Fruit fly (Drosophila melanogaster) whole organism, embryonic: ENCODE data around the gene thoc6.
A peak's percentile ranks its signal among the peaks of the same experiment; 100 is the strongest.

Experiments used
- Asciz ChIP-seq: fragments of 200-800 bp; sonication (Bioruptor generic); optimal IDR thresholded peaks from 2 replicates; lab custom pipeline; 2017; ENCODE audit warnings: missing biosample characterization, mild to moderate bottlenecking, missing genetic modification characterization, missing genetic modification reagents
- Atf-2 ChIP-seq: fragments of 200-800 bp; sonication (Bioruptor generic); optimal IDR thresholded peaks from 2 replicates; lab custom pipeline; 2016; ENCODE audit warnings: missing biosample characterization, missing genetic modification characterization
- CG10147 ChIP-seq: fragments of 200-800 bp; sonication (Bioruptor generic); optimal IDR thresholded peaks from 2 replicates; lab custom pipeline; 2019; ENCODE audit warnings: missing biosample characterization, mild to moderate bottlenecking, missing genetic modification characterization, moderate library complexity
- CG10431 ChIP-seq: fragments of 200-800 bp; sonication (Bioruptor generic); optimal IDR thresholded peaks from 3 replicates; lab custom pipeline; 2018; ENCODE audit warnings: missing biosample characterization, mild to moderate bottlenecking, missing genetic modification characterization
- CG11695 ChIP-seq: fragments of 200-800 bp; sonication (Bioruptor generic); IDR thresholded peaks from 3 replicates; pipeline ENCODE4 v1.3.6; 2022; ENCODE audit warnings: missing biosample characterization, missing genetic modification characterization
- CG12236 ChIP-seq: fragments of 200-800 bp; sonication (Bioruptor generic); optimal IDR thresholded peaks from 2 replicates; lab custom pipeline; 2016; ENCODE audit warnings: missing biosample characterization, missing genetic modification characterization
- CG13287 ChIP-seq: fragments of 200-800 bp; sonication (Bioruptor generic); IDR thresholded peaks from 2 replicates; pipeline ENCODE4 v1.3.6; 2022; ENCODE audit warnings: missing biosample characterization, missing genetic modification characterization; ENCODE audit not compliant: partially characterized antibody
- CG13894 ChIP-seq: fragments of 200-800 bp; sonication (Bioruptor generic); optimal IDR thresholded peaks from 3 replicates; lab custom pipeline; 2018; ENCODE audit warnings: missing biosample characterization, mild to moderate bottlenecking, missing genetic modification characterization, moderate library complexity
- CG15073 ChIP-seq: fragments of 200-800 bp; sonication (Bioruptor generic); optimal IDR thresholded peaks from 2 replicates; lab custom pipeline; 2016; ENCODE audit warnings: missing biosample characterization, missing genetic modification characterization
- CG1603 ChIP-seq: fragments of 200-800 bp; sonication (Bioruptor generic); optimal IDR thresholded peaks from 2 replicates; lab custom pipeline; 2019; ENCODE audit warnings: missing biosample characterization, mild to moderate bottlenecking, missing genetic modification characterization, moderate library complexity
- CG1647 ChIP-seq: fragments of 200-800 bp; sonication (Bioruptor generic); optimal IDR thresholded peaks from 3 replicates; lab custom pipeline; 2016; ENCODE audit warnings: missing biosample characterization, missing genetic modification characterization
- CG17359 ChIP-seq: fragments of 200-800 bp; sonication (Bioruptor generic); optimal IDR thresholded peaks from 3 replicates; lab custom pipeline; 2018; ENCODE audit warnings: missing biosample characterization, mild to moderate bottlenecking, missing genetic modification characterization, moderate library complexity
- CG17612 ChIP-seq: fragments of 200-800 bp; sonication (Bioruptor generic); IDR thresholded peaks from 2 replicates; pipeline ENCODE4 v1.3.6; 2022; ENCODE audit warnings: missing biosample characterization, missing genetic modification characterization
- CG17802 ChIP-seq: fragments of 200-800 bp; sonication (Bioruptor generic); optimal IDR thresholded peaks from 2 replicates; lab custom pipeline; 2018; ENCODE audit warnings: missing biosample characterization, mild to moderate bottlenecking, missing genetic modification characterization, moderate library complexity
- CG1792 ChIP-seq: fragments of 200-800 bp; sonication (Bioruptor generic); optimal IDR thresholded peaks from 2 replicates; lab custom pipeline; 2016; ENCODE audit warnings: missing biosample characterization, missing genetic modification characterization
- CG2889 ChIP-seq: fragments of 200-800 bp; sonication (Bioruptor generic); IDR thresholded peaks from 3 replicates; pipeline ENCODE4 v1.3.6; 2022; ENCODE audit warnings: missing biosample characterization, missing genetic modification characterization
- CG42726 ChIP-seq: fragments of 200-800 bp; sonication (Bioruptor generic); IDR thresholded peaks from 2 replicates; pipeline ENCODE4 v1.3.6; 2022; ENCODE audit warnings: missing biosample characterization, missing genetic modification characterization; ENCODE audit not compliant: partially characterized antibody
- CG4424 ChIP-seq: fragments of 200-800 bp; sonication (Bioruptor generic); optimal IDR thresholded peaks from 3 replicates; lab custom pipeline; 2016; ENCODE audit warnings: missing biosample characterization, missing genetic modification characterization
- CG6272 ChIP-seq: fragments of 200-800 bp; sonication (Bioruptor generic); IDR thresholded peaks from 2 replicates; pipeline ENCODE4 v1.3.6; 2022; ENCODE audit warnings: missing biosample characterization, missing genetic modification characterization
- CG6854 ChIP-seq: fragments of 200-800 bp; sonication (Bioruptor generic); optimal IDR thresholded peaks from 3 replicates; lab custom pipeline; 2017; ENCODE audit warnings: missing biosample characterization, mild to moderate bottlenecking, missing genetic modification characterization
- CG9609 ChIP-seq: fragments of 200-800 bp; sonication (Bioruptor generic); optimal IDR thresholded peaks from 3 replicates; lab custom pipeline; 2016; ENCODE audit warnings: missing biosample characterization, missing genetic modification characterization
- Dad ChIP-seq: fragments of 200-800 bp; sonication (Bioruptor generic); optimal IDR thresholded peaks from 3 replicates; lab custom pipeline; 2016; ENCODE audit warnings: missing biosample characterization, missing genetic modification characterization
- Lim3 ChIP-seq: fragments of 200-800 bp; sonication (Bioruptor generic); IDR thresholded peaks from 2 replicates; pipeline ENCODE4 v1.3.6; 2022; ENCODE audit warnings: missing biosample characterization, missing genetic modification characterization
- NC2β ChIP-seq: fragments of 200-800 bp; sonication (Bioruptor generic); optimal IDR thresholded peaks from 2 replicates; lab custom pipeline; 2016; ENCODE audit warnings: missing biosample characterization, missing genetic modification characterization
- NK7.1 ChIP-seq: fragments of 200-800 bp; sonication (Bioruptor generic); optimal IDR thresholded peaks from 3 replicates; lab custom pipeline; 2016; ENCODE audit warnings: missing biosample characterization, missing genetic modification characterization
- Optix ChIP-seq: fragments of 200-800 bp; sonication (Bioruptor generic); IDR thresholded peaks from 3 replicates; pipeline ENCODE4 v1.3.6; 2022; ENCODE audit warnings: missing biosample characterization, missing genetic modification characterization
- PHDP ChIP-seq: fragments of 200-800 bp; sonication (Bioruptor generic); optimal IDR thresholded peaks from 3 replicates; lab custom pipeline; 2018; ENCODE audit warnings: missing biosample characterization, mild to moderate bottlenecking, missing genetic modification characterization, moderate library complexity
- Side ChIP-seq: fragments of 200-800 bp; sonication (Bioruptor generic); optimal IDR thresholded peaks from 2 replicates; lab custom pipeline; 2016; ENCODE audit warnings: missing biosample characterization, missing genetic modification characterization
- Stat92E ChIP-seq, 3 experiments: fragments of >200 bp in 2 of 3; fragments of 200-800 bp in 1 of 3; sonication (Bioruptor generic) in 1 of 3; optimal IDR thresholded peaks; 2 replicates each; lab custom pipeline; 2017 to 2019; ENCODE audit warnings: missing biosample characterization in 3 of 3, missing genetic modification characterization in 3 of 3, mild to moderate bottlenecking in 1 of 3, moderate library complexity in 1 of 3
- Xrp1 ChIP-seq: fragments of 200-800 bp; sonication (Bioruptor generic); IDR thresholded peaks from 2 replicates; pipeline ENCODE4 v1.3.6; 2022; ENCODE audit warnings: missing biosample characterization, missing genetic modification characterization
- YL-1 ChIP-seq: fragments of 200-800 bp; sonication (Bioruptor generic); optimal IDR thresholded peaks from 3 replicates; lab custom pipeline; 2017; ENCODE audit warnings: missing biosample characterization, mild to moderate bottlenecking, missing genetic modification characterization
- br ChIP-seq: fragments of >200 bp; optimal IDR thresholded peaks from 2 replicates; lab custom pipeline; 2017
- ci ChIP-seq: fragments of 200-800 bp; sonication (Bioruptor generic); IDR thresholded peaks from 3 replicates; pipeline ENCODE4 v1.3.6; 2022; ENCODE audit warnings: missing biosample characterization, missing genetic modification characterization
- crc ChIP-seq: fragments of 200-800 bp; sonication (Bioruptor generic); optimal IDR thresholded peaks from 2 replicates; lab custom pipeline; 2016; ENCODE audit warnings: missing biosample characterization, missing genetic modification characterization
- ems ChIP-seq: fragments of 200-800 bp; sonication (Bioruptor generic); optimal IDR thresholded peaks from 3 replicates; lab custom pipeline; 2016; ENCODE audit warnings: missing biosample characterization, missing genetic modification characterization
- ewg ChIP-seq: fragments of 200-800 bp; sonication (Bioruptor generic); optimal IDR thresholded peaks from 3 replicates; lab custom pipeline; 2017; ENCODE audit warnings: mild to moderate bottlenecking, missing biosample characterization, missing genetic modification reagents, missing genetic modification characterization
- gce ChIP-seq: fragments of 200-800 bp; sonication (Bioruptor generic); IDR thresholded peaks from 3 replicates; pipeline ENCODE4 v1.3.6; 2022; ENCODE audit warnings: missing biosample characterization, missing genetic modification characterization
- grn ChIP-seq: fragments of 200-800 bp; sonication (Bioruptor generic); optimal IDR thresholded peaks from 3 replicates; lab custom pipeline; 2017; ENCODE audit warnings: missing biosample characterization, missing genetic modification characterization
- gt ChIP-seq: fragments of 200-800 bp; sonication (Bioruptor generic); IDR thresholded peaks from 2 replicates; pipeline ENCODE4 v1.3.6; 2022; ENCODE audit warnings: missing biosample characterization, missing genetic modification characterization
- her ChIP-seq: fragments of 200-800 bp; sonication (Bioruptor generic); optimal IDR thresholded peaks from 2 replicates; lab custom pipeline; 2016; ENCODE audit warnings: missing biosample characterization, missing genetic modification characterization
- jigr1 ChIP-seq: fragments of 200-800 bp; sonication (Bioruptor generic); IDR thresholded peaks from 3 replicates; pipeline ENCODE4 v1.3.6; 2022; ENCODE audit warnings: missing biosample characterization, missing genetic modification characterization
- klu ChIP-seq: fragments of 200-800 bp; sonication (Bioruptor generic); IDR thresholded peaks from 2 replicates; pipeline ENCODE4 v1.3.6; 2022; ENCODE audit warnings: missing biosample characterization, missing genetic modification characterization
- luna ChIP-seq: fragments of 200-800 bp; sonication (Bioruptor generic); optimal IDR thresholded peaks from 2 replicates; lab custom pipeline; 2016; ENCODE audit warnings: missing biosample characterization, missing genetic modification characterization
- pan ChIP-seq, 4 experiments: fragments of >200 bp in 3 of 4; fragments of 200-800 bp in 1 of 4; sonication (Bioruptor generic) in 1 of 4; optimal IDR thresholded peaks in 3 of 4; IDR thresholded peaks in 1 of 4; 2 replicates each; pipeline versions ENCODE4 v1.3.6 to Lab custom; 2017 to 2022; ENCODE audit warnings: missing biosample characterization in 2 of 4, missing genetic modification characterization in 2 of 4, mixed read lengths in 1 of 4
- ranshi ChIP-seq: fragments of 200-800 bp; sonication (Bioruptor generic); IDR thresholded peaks from 2 replicates; pipeline ENCODE4 v1.3.6; 2022; ENCODE audit warnings: missing biosample characterization, missing genetic modification characterization
- rib ChIP-seq: fragments of 200-800 bp; sonication (Bioruptor generic); IDR thresholded peaks from 2 replicates; pipeline ENCODE4 v1.3.6; 2022; ENCODE audit warnings: missing biosample characterization, missing genetic modification characterization
- slbo ChIP-seq: fragments of 200-800 bp; sonication (Bioruptor generic); IDR thresholded peaks from 2 replicates; pipeline ENCODE4 v1.3.6; 2022; ENCODE audit warnings: missing biosample characterization, missing genetic modification characterization
- sqz ChIP-seq: fragments of 200-800 bp; sonication (Bioruptor generic); optimal IDR thresholded peaks from 3 replicates; lab custom pipeline; 2018; ENCODE audit warnings: missing biosample characterization, mild to moderate bottlenecking, missing genetic modification characterization
- twi ChIP-seq: fragments of 200-800 bp; optimal IDR thresholded peaks from 2 replicates; lab custom pipeline; 2019; ENCODE audit warnings: missing biosample characterization, mild to moderate bottlenecking, missing genetic modification characterization, moderate library complexity
- unc-4 ChIP-seq: fragments of 200-800 bp; sonication (Bioruptor generic); IDR thresholded peaks from 2 replicates; pipeline ENCODE4 v1.3.6; 2022; ENCODE audit warnings: missing biosample characterization, missing genetic modification characterization; ENCODE audit not compliant: partially characterized antibody
- wek ChIP-seq: fragments of 200-800 bp; sonication (Bioruptor generic); optimal IDR thresholded peaks from 3 replicates; lab custom pipeline; 2018; ENCODE audit warnings: missing biosample characterization, mild to moderate bottlenecking, missing genetic modification characterization, moderate library complexity

Gene thoc6

dm6 chr3L:12222945-12223634, 29.6 kb upstream of the thoc6 start (continued):
- TF ChIP-seq NC2β (GFP tag; lab: Kevin White, UChicago) (no peak), Stat92E (GFP tag; optimal IDR thresholded peaks at IDR 0.05; lab: Kevin White, UChicago) (no peak), CG11695 (GFP tag; lab: Robert Waterston, UW) (no peak), br (lab: Kevin White, UChicago) (no peak), pan (optimal IDR thresholded peaks at IDR 0.05; lab: Kevin White, UChicago) (no peak), pan (GFP tag; optimal IDR thresholded peaks at IDR 0.05 in 1 of 2, IDR thresholded peaks at IDR 0.05 in 1 of 2) (peak in 1 of 2 experiments; percentile 66), CG15073 (GFP tag; lab: Kevin White, UChicago) (no peak), Asciz (no peak), ems (GFP tag; lab: Kevin White, UChicago) (no peak), CG17612 (GFP tag; lab: Robert Waterston, UW) (no peak), crc (GFP tag; lab: Kevin White, UChicago) (no peak), sqz (GFP tag; lab: Kevin White, UChicago) (no peak), CG1603 (tag; lab: Kevin White, UChicago) (no peak), CG1792 (GFP tag; lab: Kevin White, UChicago) (no peak), CG10431 (no peak), gt (no peak), CG42726 (GFP tag; lab: Robert Waterston, UW) (no peak), CG12236 (GFP tag; lab: Kevin White, UChicago) (no peak), her (no peak), NK7.1 (no peak), grn (GFP tag; lab: Kevin White, UChicago) (no peak), CG17802 (no peak), luna (no peak), rib (GFP tag; lab: Robert Waterston, UW) (no peak), CG6272 (GFP tag; lab: Robert Waterston, UW) (no peak), CG13287 (GFP tag; lab: Robert Waterston, UW) (no peak), CG1647 (no peak), PHDP (tag; lab: Kevin White, UChicago) (peak; percentile 72), ci (peak; percentile 86), twi (no peak), CG9609 (no peak), Optix (no peak), CG4424 (GFP tag; lab: Kevin White, UChicago) (peak; percentile 2), ranshi (GFP tag; lab: Robert Waterston, UW) (peak; percentile 63), CG17359 (tag; lab: Kevin White, UChicago) (peak; percentile 28), CG2889 (GFP tag; lab: Robert Waterston, UW) (no peak), ewg (GFP tag; lab: Kevin White, UChicago) (no peak), Side (no peak), CG13894 (no peak), jigr1 (no peak), Lim3 (GFP tag; lab: Robert Waterston, UW) (no peak), CG6854 (GFP tag; lab: Kevin White, UChicago) (no peak), Xrp1 (peak; percentile 62), Atf-2 (GFP tag; lab: Kevin White, UChicago) (no peak), klu (GFP tag; lab: Robert Waterston, UW) (no peak), wek (GFP tag; lab: Kevin White, UChicago) (no peak), gce (GFP tag; lab: Robert Waterston, UW) (no peak), Dad (GFP tag; lab: Kevin White, UChicago) (no peak), slbo (no peak), unc-4 (GFP tag; lab: Robert Waterston, UW) (no peak), CG10147 (GFP tag; lab: Kevin White, UChicago) (no peak), YL-1 (GFP tag; lab: Kevin White, UChicago) (no peak)
